Fruit fly (Drosophila melanogaster) S2 (cell line): Measurements from ENCODE around the gene X11L.

ENCODE experiments used
- CG8478 ChIP-seq: fragments of >200 bp; optimal IDR thresholded peaks from 2 replicates; lab custom pipeline; 2018
- CTCF ChIP-seq, 2 experiments: fragments of >200 bp; optimal IDR thresholded peaks; 2 replicates each; lab custom pipeline; 2018

dm6 chrX:17597622-17598021 is 1.8 kb upstream of the X11L start:
- no peak for TF ChIP-seq CG8478 (lab: Kevin White, UChicago)
- TF ChIP-seq CTCF (optimal IDR thresholded peaks at IDR 0.05; lab: Kevin White, UChicago): no peak
